Worm (Caenorhabditis elegans): ENCODE measurements around the gene ZK1248.15.
A peak's percentile ranks its signal among the peaks of the same experiment; 100 is the strongest.

ZK1248.15 gene

DNA sequence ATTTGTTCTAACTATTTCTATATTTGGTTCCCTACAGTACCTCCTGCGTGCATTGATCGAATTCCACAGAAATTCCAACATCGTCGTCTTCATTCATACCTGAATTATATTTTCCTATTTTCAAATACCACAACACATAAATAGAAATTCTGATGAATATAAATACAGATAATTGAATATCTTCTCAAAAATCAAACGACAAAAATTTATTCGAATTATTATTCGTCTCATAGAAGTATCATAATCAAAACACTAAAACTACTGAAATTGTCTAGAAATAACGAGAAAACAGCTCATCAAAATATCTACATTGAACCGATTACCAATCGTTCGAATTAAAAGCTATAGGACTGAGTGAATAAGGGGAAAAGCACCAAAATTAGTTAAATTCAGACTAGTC, 5.2 kb downstream of the ZK1248.15 start, which contains the start of gene gtap-1:
Gene gtap-1, minus strand, starts transcription at position 101 of the 400 bp plus-strand sequence.
- no peak for TF ChIP-seq hmg-11 (tag; optimal IDR thresholded peaks at IDR 0.05)
- no peak for TF ChIP-seq mdl-1 (tag; optimal IDR thresholded peaks at IDR 0.05)
- no peak for TF ChIP-seq ceh-28 (tag; optimal IDR thresholded peaks at IDR 0.05)
- no peak for TF ChIP-seq R02D3.7 (tag; optimal IDR thresholded peaks at IDR 0.05)
- no peak for TF ChIP-seq nhr-28 (tag; optimal IDR thresholded peaks at IDR 0.05)
- no peak for TF ChIP-seq unc-39 (tag; optimal IDR thresholded peaks at IDR 0.05)
- no peak for TF ChIP-seq daf-12 (tag; optimal IDR thresholded peaks at IDR 0.05)
- TF ChIP-seq ztf-11 (tag; optimal IDR thresholded peaks at IDR 0.05): no peak
- TF ChIP-seq pha-4 (tag; optimal IDR thresholded peaks at IDR 0.05): no peak
- TF ChIP-seq egl-5 (tag; optimal IDR thresholded peaks at IDR 0.05): no peak
- TF ChIP-seq elt-1 (tag; optimal IDR thresholded peaks at IDR 0.05): no peak
- TF ChIP-seq ceh-9 (tag; optimal IDR thresholded peaks at IDR 0.05): no peak
- TF ChIP-seq skn-1 (tag; optimal IDR thresholded peaks at IDR 0.05): no peak
- no peak for TF ChIP-seq ceh-16 (tag; optimal IDR thresholded peaks at IDR 0.05)
- no peak for TF ChIP-seq ztf-4 (tag; optimal IDR thresholded peaks at IDR 0.05)
- TF ChIP-seq pqm-1 (tag; optimal IDR thresholded peaks at IDR 0.05): no peak
- TF ChIP-seq eor-1 (tag; optimal IDR thresholded peaks at IDR 0.05): no peak
- no peak for TF ChIP-seq ceh-82 (tag; optimal IDR thresholded peaks at IDR 0.05)

DNA sequence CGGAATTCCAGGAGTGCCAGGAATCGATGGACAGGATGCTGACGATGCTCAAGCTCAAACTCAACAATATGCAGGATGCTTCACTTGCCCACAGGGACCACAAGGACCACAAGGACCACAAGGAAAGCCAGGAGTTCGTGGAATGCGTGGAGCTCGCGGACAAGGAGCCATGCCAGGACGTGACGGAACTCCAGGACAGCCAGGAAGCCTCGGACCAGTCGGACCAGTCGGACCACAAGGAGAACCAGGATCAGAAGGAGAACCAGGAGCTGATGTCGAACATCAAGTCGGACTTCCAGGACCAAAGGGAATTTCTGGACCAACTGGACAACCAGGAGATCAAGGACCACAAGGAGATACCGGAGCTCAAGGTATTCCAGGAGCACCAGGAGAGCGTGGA, 7.0 kb downstream of the ZK1248.15 start:
- no peak for TF ChIP-seq egl-27 (tag; optimal IDR thresholded peaks at IDR 0.05)
- TF ChIP-seq nfya-1 (tag; optimal IDR thresholded peaks at IDR 0.05; ENCODE audit: insufficient read depth): no peak
- no peak for TF ChIP-seq fkh-2 (tag; optimal IDR thresholded peaks at IDR 0.05)
- no peak for TF ChIP-seq eor-1 (tag; optimal IDR thresholded peaks at IDR 0.05)
- no peak for TF ChIP-seq fkh-10 (GFP tag; optimal IDR thresholded peaks at IDR 0.05)
- TF ChIP-seq egl-5 (tag; optimal IDR thresholded peaks at IDR 0.05): no peak
- no peak for TF ChIP-seq ceh-28 (tag; optimal IDR thresholded peaks at IDR 0.05)
- no peak for TF ChIP-seq nhr-12 (tag; optimal IDR thresholded peaks at IDR 0.05)
- no peak for TF ChIP-seq hmg-11 (tag; optimal IDR thresholded peaks at IDR 0.05)
- TF ChIP-seq pqm-1 (tag; optimal IDR thresholded peaks at IDR 0.05): no peak
- no peak for TF ChIP-seq skn-1 (tag; optimal IDR thresholded peaks at IDR 0.05)
- TF ChIP-seq jun-1 (tag; optimal IDR thresholded peaks at IDR 0.05): no peak
- TF ChIP-seq fos-1 (tag; optimal IDR thresholded peaks at IDR 0.05): no peak
- TF ChIP-seq nhr-11 (tag; optimal IDR thresholded peaks at IDR 0.05): no peak
- no peak for TF ChIP-seq snpc-4 (tag; optimal IDR thresholded peaks at IDR 0.05)
- TF ChIP-seq nhr-43 (tag; optimal IDR thresholded peaks at IDR 0.05; ENCODE audit: poor library complexity, severe bottlenecking): no peak
- no peak for TF ChIP-seq lin-39 (tag; optimal IDR thresholded peaks at IDR 0.05)
- TF ChIP-seq mdl-1 (tag; optimal IDR thresholded peaks at IDR 0.05): no peak

DNA sequence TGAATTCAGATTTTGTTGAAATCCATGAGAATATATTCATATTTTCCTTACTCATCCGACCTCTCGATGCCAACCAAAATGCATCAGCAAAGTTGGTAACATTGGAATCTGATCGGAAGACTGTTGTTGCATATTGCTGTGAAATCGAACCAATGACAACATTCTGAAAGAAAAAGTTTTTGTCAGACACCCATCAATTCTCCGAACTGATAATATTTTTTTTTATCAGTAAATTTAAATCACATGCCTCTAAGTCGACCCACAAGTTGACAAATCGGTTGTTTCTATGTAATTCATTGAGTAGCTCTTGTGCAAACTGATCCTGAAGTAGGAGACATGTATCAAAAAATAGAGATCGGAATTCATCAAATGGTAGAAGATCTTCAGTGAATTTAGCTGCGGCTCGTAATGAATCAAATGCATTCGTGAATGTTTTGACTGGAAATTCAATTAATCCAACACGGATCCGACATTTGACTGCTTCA, 8.4 kb downstream of the ZK1248.15 start, which contains the start of gene col-74:
Gene col-74, plus strand, starts transcription at position 435 of the 485 bp plus-strand sequence.
- TF ChIP-seq snpc-4 (tag; optimal IDR thresholded peaks at IDR 0.05) (no peak), pqm-1 (tag; optimal IDR thresholded peaks at IDR 0.05) (peak; percentile 56), elt-2 (tag; optimal IDR thresholded peaks at IDR 0.05) (peak; percentile 74), nfya-1 (tag; optimal IDR thresholded peaks at IDR 0.05; ENCODE audit: insufficient read depth) (no peak)

DNA sequence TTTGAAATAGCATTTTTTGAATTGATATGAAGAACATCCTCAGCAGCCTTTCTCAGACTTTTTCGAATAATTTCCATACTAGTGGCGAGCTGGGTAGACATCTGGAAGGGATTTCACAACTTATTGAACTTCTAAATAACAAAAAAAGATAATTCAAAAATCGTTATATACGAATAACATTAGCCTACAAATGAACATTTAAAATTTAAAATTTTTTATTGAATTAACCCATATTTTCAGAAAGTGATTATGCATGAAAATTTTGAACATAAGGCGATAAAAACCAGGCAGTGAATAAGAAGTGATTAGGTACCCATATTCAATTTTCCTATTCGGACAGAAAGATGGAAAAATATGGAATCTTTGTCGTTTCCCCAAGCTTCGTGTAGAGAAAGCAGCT, 9.9 kb downstream of the ZK1248.15 start, which contains the start of gene ZK1248.11:
Gene ZK1248.11, minus strand, starts transcription at position 101 of the 400 bp plus-strand sequence.
- no peak for TF ChIP-seq jun-1 (tag; optimal IDR thresholded peaks at IDR 0.05)
- no peak for TF ChIP-seq lin-15B (tag; optimal IDR thresholded peaks at IDR 0.05)
- no peak for TF ChIP-seq ceh-16 (tag; optimal IDR thresholded peaks at IDR 0.05)
- TF ChIP-seq aly-2 (tag; optimal IDR thresholded peaks at IDR 0.05): no peak
- no peak for TF ChIP-seq snpc-4 (tag; optimal IDR thresholded peaks at IDR 0.05)
- no peak for TF ChIP-seq mdl-1 (tag; optimal IDR thresholded peaks at IDR 0.05)
- no peak for TF ChIP-seq tbx-2 (tag; optimal IDR thresholded peaks at IDR 0.05)
- TF ChIP-seq nhr-67 (tag; optimal IDR thresholded peaks at IDR 0.05): no peak
- TF ChIP-seq fkh-2 (tag; optimal IDR thresholded peaks at IDR 0.05): no peak
- TF ChIP-seq egl-5 (tag; optimal IDR thresholded peaks at IDR 0.05): no peak
- no peak for TF ChIP-seq egl-27 (tag; optimal IDR thresholded peaks at IDR 0.05)
- no peak for TF ChIP-seq elt-1 (tag; optimal IDR thresholded peaks at IDR 0.05)
- TF ChIP-seq pqm-1 (tag; optimal IDR thresholded peaks at IDR 0.05): no peak

DNA sequence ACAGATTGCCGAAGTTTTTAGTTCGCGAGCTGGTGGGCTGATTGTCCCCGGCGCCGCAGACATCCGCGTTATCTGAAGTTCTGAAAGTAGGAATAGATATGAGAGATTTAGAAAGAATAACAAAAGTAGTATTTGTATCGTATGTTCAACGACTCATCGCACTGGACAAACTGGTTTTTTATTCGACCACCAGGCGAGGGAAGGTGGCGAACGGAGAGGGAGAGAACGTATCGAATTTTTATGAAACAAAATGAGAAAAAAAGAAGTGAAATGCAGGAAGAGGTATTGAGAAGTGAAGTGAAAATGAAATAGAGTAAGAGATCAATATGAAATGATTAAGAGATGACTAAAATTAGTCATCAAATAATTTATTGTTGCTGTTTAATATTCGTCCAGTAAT, 11.0 kb downstream of the ZK1248.15 start, which contains the start of gene tbc-2:
Gene tbc-2, minus strand, starts transcription at position 80 of the 400 bp plus-strand sequence.
- TF ChIP-seq nfya-1 (tag; optimal IDR thresholded peaks at IDR 0.05; ENCODE audit: insufficient read depth) (no peak), ceh-9 (tag; optimal IDR thresholded peaks at IDR 0.05) (no peak), snpc-4 (tag; optimal IDR thresholded peaks at IDR 0.05) (no peak), nhr-23 (tag; optimal IDR thresholded peaks at IDR 0.05) (peak; percentile 37), nhr-77 (tag; optimal IDR thresholded peaks at IDR 0.05) (no peak), ztf-11 (tag; optimal IDR thresholded peaks at IDR 0.05) (no peak), fkh-2 (tag; optimal IDR thresholded peaks at IDR 0.05) (no peak), mdl-1 (tag; optimal IDR thresholded peaks at IDR 0.05) (no peak), nhr-25 (tag; optimal IDR thresholded peaks at IDR 0.05) (peak; percentile 23), mml-1 (tag; optimal IDR thresholded peaks at IDR 0.05) (no peak), skn-1 (tag; optimal IDR thresholded peaks at IDR 0.05) (no peak), ama-1 (optimal IDR thresholded peaks at IDR 0.05) (no peak)
